Fruit fly (Drosophila melanogaster) whole organism, embryonic: ENCODE results near the gene BBIP1.
A peak's percentile ranks its signal among the peaks of the same experiment; 100 is the strongest.

Experiments used
- Aef1 ChIP-seq: fragments of 200-800 bp; sonication (Bioruptor generic); IDR thresholded peaks from 3 replicates; pipeline ENCODE4 v1.3.6; 2022; ENCODE audit warnings: missing biosample characterization, missing genetic modification characterization
- Atf6 ChIP-seq: fragments of 200-800 bp; sonication (Bioruptor generic); IDR thresholded peaks from 2 replicates; pipeline ENCODE4 v1.3.6; 2022; ENCODE audit warnings: missing biosample characterization, missing genetic modification characterization
- BEAF-32 ChIP-seq: fragments of 200-800 bp; sonication (Bioruptor generic); optimal IDR thresholded peaks from 3 replicates; lab custom pipeline; 2017; ENCODE audit warnings: missing biosample characterization, missing genetic modification characterization, mild to moderate bottlenecking, moderate library complexity, missing genetic modification reagents
- Bdp1 ChIP-seq: fragments of 200-800 bp; sonication (Bioruptor generic); optimal IDR thresholded peaks from 3 replicates; lab custom pipeline; 2016; ENCODE audit warnings: missing biosample characterization, missing genetic modification characterization
- BtbVII ChIP-seq: fragments of 200-800 bp; sonication (Bioruptor generic); optimal IDR thresholded peaks from 3 replicates; lab custom pipeline; 2017; ENCODE audit warnings: missing biosample characterization, mild to moderate bottlenecking, missing genetic modification characterization
- Bteb2 ChIP-seq: fragments of 200-800 bp; sonication (Bioruptor generic); optimal IDR thresholded peaks from 2 replicates; lab custom pipeline; 2016; ENCODE audit warnings: missing biosample characterization, missing genetic modification characterization
- CG10267 ChIP-seq: fragments of 200-800 bp; sonication (Bioruptor generic); optimal IDR thresholded peaks from 2 replicates; lab custom pipeline; 2018; ENCODE audit warnings: missing biosample characterization, mild to moderate bottlenecking, missing genetic modification characterization, moderate library complexity
- CG10366 ChIP-seq: fragments of 200-800 bp; sonication (Bioruptor generic); IDR thresholded peaks from 2 replicates; pipeline ENCODE4 v1.3.6; 2022; ENCODE audit warnings: missing biosample characterization, missing genetic modification characterization
- CG12299 ChIP-seq: fragments of 200-800 bp; sonication (Bioruptor generic); optimal IDR thresholded peaks from 2 replicates; lab custom pipeline; 2018; ENCODE audit warnings: missing biosample characterization, mild to moderate bottlenecking, missing genetic modification characterization
- CG1233 ChIP-seq: fragments of 200-800 bp; sonication (Bioruptor generic); optimal IDR thresholded peaks from 4 replicates; lab custom pipeline; 2018; ENCODE audit warnings: missing biosample characterization, mild to moderate bottlenecking, missing genetic modification characterization
- CG15073 ChIP-seq: fragments of 200-800 bp; sonication (Bioruptor generic); optimal IDR thresholded peaks from 2 replicates; lab custom pipeline; 2016; ENCODE audit warnings: missing biosample characterization, missing genetic modification characterization
- CG17612 ChIP-seq: fragments of 200-800 bp; sonication (Bioruptor generic); IDR thresholded peaks from 2 replicates; pipeline ENCODE4 v1.3.6; 2022; ENCODE audit warnings: missing biosample characterization, missing genetic modification characterization
- CG1832 ChIP-seq: fragments of 200-800 bp; sonication (Bioruptor generic); optimal IDR thresholded peaks from 2 replicates; lab custom pipeline; 2017; ENCODE audit warnings: missing biosample characterization, mild to moderate bottlenecking, missing genetic modification characterization, inconsistent platforms
- CG2120 ChIP-seq: fragments of 200-800 bp; sonication (Bioruptor generic); optimal IDR thresholded peaks from 3 replicates; lab custom pipeline; 2016; ENCODE audit warnings: missing biosample characterization, missing genetic modification characterization
- CG2712 ChIP-seq: fragments of 200-800 bp; optimal IDR thresholded peaks from 3 replicates; lab custom pipeline; 2019; ENCODE audit warnings: missing biosample characterization, mild to moderate bottlenecking, missing genetic modification characterization, moderate library complexity
- CG32772 ChIP-seq: fragments of 200-800 bp; sonication (Bioruptor generic); IDR thresholded peaks from 2 replicates; pipeline ENCODE4 v1.3.6; 2022; ENCODE audit warnings: missing biosample characterization, missing genetic modification characterization
- CG34224 ChIP-seq: fragments of 200-800 bp; sonication (Bioruptor generic); IDR thresholded peaks from 3 replicates; pipeline ENCODE4 v1.3.6; 2022; ENCODE audit warnings: missing biosample characterization, missing genetic modification characterization; ENCODE audit not compliant: partially characterized antibody
- CG34422 ChIP-seq: fragments of 200-800 bp; sonication (Bioruptor generic); IDR thresholded peaks from 3 replicates; pipeline ENCODE4 v1.3.6; 2022; ENCODE audit warnings: missing biosample characterization, missing genetic modification characterization
- CG3838 ChIP-seq: fragments of 200-800 bp; sonication (Bioruptor generic); optimal IDR thresholded peaks from 3 replicates; lab custom pipeline; 2016; ENCODE audit warnings: missing biosample characterization, missing genetic modification characterization
- CG3995 ChIP-seq: fragments of 200-800 bp; sonication (Bioruptor generic); optimal IDR thresholded peaks from 3 replicates; lab custom pipeline; 2016; ENCODE audit warnings: missing biosample characterization, missing genetic modification characterization
- CG6683 ChIP-seq: fragments of 200-800 bp; sonication (Bioruptor generic); optimal IDR thresholded peaks from 2 replicates; lab custom pipeline; 2017; ENCODE audit warnings: missing biosample characterization, mild to moderate bottlenecking, missing genetic modification characterization, missing genetic modification reagents
- CG6765 ChIP-seq: fragments of 200-800 bp; sonication (Bioruptor generic); optimal IDR thresholded peaks from 3 replicates; lab custom pipeline; 2017; ENCODE audit warnings: missing biosample characterization, mild to moderate bottlenecking, missing genetic modification characterization
- CG8089 ChIP-seq: fragments of 200-800 bp; sonication (Bioruptor generic); optimal IDR thresholded peaks from 3 replicates; lab custom pipeline; 2016; ENCODE audit warnings: missing biosample characterization, missing genetic modification characterization
- CG8944 ChIP-seq: fragments of 200-800 bp; sonication (Bioruptor generic); optimal IDR thresholded peaks from 3 replicates; lab custom pipeline; 2016; ENCODE audit warnings: missing biosample characterization, missing genetic modification characterization
- CG9727 ChIP-seq: fragments of 200-800 bp; sonication (Bioruptor generic); optimal IDR thresholded peaks from 3 replicates; lab custom pipeline; 2017; ENCODE audit warnings: missing biosample characterization, mild to moderate bottlenecking, missing genetic modification characterization
- CG9932 ChIP-seq: fragments of 200-800 bp; sonication (Bioruptor generic); IDR thresholded peaks from 2 replicates; pipeline ENCODE4 v1.3.6; 2022; ENCODE audit warnings: missing biosample characterization, missing genetic modification characterization
- D ChIP-seq, 2 experiments: fragments of 200-800 bp in 1 of 2; fragments of >200 bp in 1 of 2; sonication (Bioruptor generic) in 1 of 2; optimal IDR thresholded peaks; 2 replicates in 1 of 2; 3 replicates in 1 of 2; lab custom pipeline; 2017; ENCODE audit warnings: mild to moderate bottlenecking in 1 of 2, missing biosample characterization in 1 of 2, missing genetic modification characterization in 1 of 2, missing genetic modification reagents in 1 of 2
- ERR ChIP-seq: fragments of 200-800 bp; sonication (Bioruptor generic); optimal IDR thresholded peaks from 2 replicates; lab custom pipeline; 2016; ENCODE audit warnings: missing biosample characterization, missing genetic modification characterization
- HLHmδ ChIP-seq: fragments of 200-800 bp; sonication (Bioruptor generic); optimal IDR thresholded peaks from 2 replicates; lab custom pipeline; 2018; ENCODE audit warnings: missing biosample characterization, mild to moderate bottlenecking, missing genetic modification characterization, moderate library complexity
- Lpt ChIP-seq: fragments of >200 bp; optimal IDR thresholded peaks from 2 replicates; lab custom pipeline; 2018; ENCODE audit warnings: missing biosample characterization, missing genetic modification characterization
- Rfx ChIP-seq: fragments of 200-800 bp; sonication (Bioruptor generic); IDR thresholded peaks from 2 replicates; pipeline ENCODE4 v1.3.6; 2022; ENCODE audit warnings: missing biosample characterization, missing genetic modification characterization
- Sox100B ChIP-seq: fragments of 200-800 bp; sonication (Bioruptor generic); optimal IDR thresholded peaks from 3 replicates; lab custom pipeline; 2018; ENCODE audit warnings: missing biosample characterization, mild to moderate bottlenecking, missing genetic modification characterization
- abd-A ChIP-seq: fragments of 200-800 bp; sonication (Bioruptor generic); optimal IDR thresholded peaks from 3 replicates; lab custom pipeline; 2019; ENCODE audit warnings: missing biosample characterization, mild to moderate bottlenecking, missing genetic modification characterization, moderate library complexity
- br ChIP-seq: fragments of >200 bp; optimal IDR thresholded peaks from 2 replicates; lab custom pipeline; 2017
- chif ChIP-seq, 2 experiments: fragments of 200-800 bp; sonication (Bioruptor generic); optimal IDR thresholded peaks; 3 replicates each; lab custom pipeline; 2016; ENCODE audit warnings: missing biosample characterization in 2 of 2, missing genetic modification characterization in 2 of 2
- crol ChIP-seq: fragments of 200-800 bp; sonication (Bioruptor generic); IDR thresholded peaks from 2 replicates; pipeline ENCODE4 v1.3.6; 2022; ENCODE audit warnings: missing biosample characterization, missing genetic modification characterization
- cwo ChIP-seq: fragments of 200-800 bp; sonication (Bioruptor generic); optimal IDR thresholded peaks from 3 replicates; lab custom pipeline; 2017; ENCODE audit warnings: missing biosample characterization, missing genetic modification characterization, mild to moderate bottlenecking, moderate library complexity, missing genetic modification reagents
- dpn ChIP-seq, 2 experiments: fragments of 200-800 bp; sonication (Bioruptor generic); optimal IDR thresholded peaks; 3 replicates each; lab custom pipeline; 2016; ENCODE audit warnings: missing biosample characterization in 2 of 2, missing genetic modification characterization in 2 of 2
- ems ChIP-seq: fragments of 200-800 bp; sonication (Bioruptor generic); optimal IDR thresholded peaks from 3 replicates; lab custom pipeline; 2016; ENCODE audit warnings: missing biosample characterization, missing genetic modification characterization
- esg ChIP-seq: fragments of 200-800 bp; sonication (Bioruptor generic); conservative IDR thresholded peaks from 2 replicates; pipeline ENCODE4 v1.3.6; 2022; ENCODE audit warnings: missing biosample characterization, missing genetic modification characterization
- gfzf ChIP-seq: fragments of 200-800 bp; sonication (Bioruptor generic); optimal IDR thresholded peaks from 2 replicates; lab custom pipeline; 2016; ENCODE audit warnings: missing biosample characterization, mild to moderate bottlenecking, missing genetic modification characterization, moderate library complexity
- hbn ChIP-seq: fragments of 200-800 bp; sonication (Bioruptor generic); IDR thresholded peaks from 2 replicates; pipeline ENCODE4 v1.3.6; 2022; ENCODE audit warnings: missing biosample characterization, missing genetic modification characterization; ENCODE audit not compliant: partially characterized antibody
- klu ChIP-seq: fragments of 200-800 bp; sonication (Bioruptor generic); IDR thresholded peaks from 2 replicates; pipeline ENCODE4 v1.3.6; 2022; ENCODE audit warnings: missing biosample characterization, missing genetic modification characterization
- mirr ChIP-seq: fragments of 200-800 bp; sonication (Bioruptor generic); optimal IDR thresholded peaks from 3 replicates; lab custom pipeline; 2018; ENCODE audit warnings: missing biosample characterization, mild to moderate bottlenecking, missing genetic modification characterization
- phol ChIP-seq: fragments of 200-800 bp; sonication (Bioruptor generic); optimal IDR thresholded peaks from 3 replicates; lab custom pipeline; 2018; ENCODE audit warnings: missing biosample characterization, mild to moderate bottlenecking, missing genetic modification characterization, moderate library complexity
- stc ChIP-seq: fragments of 200-800 bp; sonication (Bioruptor generic); IDR thresholded peaks from 2 replicates; pipeline ENCODE4 v1.3.6; 2022; ENCODE audit warnings: missing biosample characterization, missing genetic modification characterization
- trem ChIP-seq: fragments of 200-800 bp; optimal IDR thresholded peaks from 3 replicates; lab custom pipeline; 2019; ENCODE audit warnings: missing biosample characterization, mild to moderate bottlenecking, missing genetic modification characterization, moderate library complexity
- tx ChIP-seq: fragments of 200-800 bp; sonication (Bioruptor generic); optimal IDR thresholded peaks from 2 replicates; lab custom pipeline; 2016; ENCODE audit warnings: missing biosample characterization, missing genetic modification characterization
- vnd ChIP-seq: fragments of 200-800 bp; sonication (Bioruptor generic); IDR thresholded peaks from 3 replicates; pipeline ENCODE4 v1.3.6; 2022; ENCODE audit warnings: missing biosample characterization, missing genetic modification characterization; ENCODE audit not compliant: partially characterized antibody

BBIP1 gene

dm6 chr3R:9394385-9395042, 9.7 kb upstream of the BBIP1 start, which contains the start of gene FER (continued):
- peak; percentile 19 for TF ChIP-seq CG6765 (GFP tag; lab: Kevin White, UChicago)
- TF ChIP-seq cwo (GFP tag; lab: Kevin White, UChicago) = peak; percentile 9
- TF ChIP-seq CG1233 (GFP tag; lab: Kevin White, UChicago) = no peak
- TF ChIP-seq abd-A (tag; lab: Kevin White, UChicago) = peak; percentile 35
- TF ChIP-seq tx (GFP tag; lab: Kevin White, UChicago) = no peak
- TF ChIP-seq BtbVII (GFP tag; lab: Kevin White, UChicago) = peak; percentile 69
- TF ChIP-seq trem (tag; lab: Kevin White, UChicago) = no peak
- peak; percentile 19 to 31 for TF ChIP-seq dpn (GFP tag; optimal IDR thresholded peaks at IDR 0.05; lab: Kevin White, UChicago)
- TF ChIP-seq ems = no peak
- TF ChIP-seq CG9932 (GFP tag; lab: Robert Waterston, UW) = peak; percentile 32; the same call in 1 of the 2 replicates
- peak; percentile 38 for TF ChIP-seq CG12299 (tag; lab: Kevin White, UChicago)
- TF ChIP-seq CG9727 (GFP tag; lab: Kevin White, UChicago) = no peak
- peak; percentile 21 for TF ChIP-seq CG8944 (GFP tag; lab: Kevin White, UChicago)
- peak; percentile 56; the same call in 1 of the 2 replicates for TF ChIP-seq Rfx
- no peak for TF ChIP-seq CG8089
- TF ChIP-seq Sox100B (GFP tag; lab: Kevin White, UChicago) = no peak
- no peak for TF ChIP-seq CG32772 (GFP tag; lab: Robert Waterston, UW)
- peak; percentile 17 for TF ChIP-seq CG2712 (tag; lab: Kevin White, UChicago)
- peak; percentile 76 for TF ChIP-seq HLHmδ
- TF ChIP-seq CG10267 (tag; lab: Kevin White, UChicago) = peak; percentile 24
- TF ChIP-seq crol (GFP tag; lab: Robert Waterston, UW) = no peak
- no peak for TF ChIP-seq esg (GFP tag; lab: Robert Waterston, UW)
- peak; percentile 1 for TF ChIP-seq CG3995 (GFP tag; lab: Kevin White, UChicago)
- TF ChIP-seq klu (GFP tag; lab: Robert Waterston, UW) = no peak
- TF ChIP-seq BEAF-32 (GFP tag; lab: Kevin White, UChicago) = no peak
- TF ChIP-seq Bteb2 (GFP tag; lab: Kevin White, UChicago) = no peak
- no peak for TF ChIP-seq CG6683 (GFP tag; lab: Kevin White, UChicago)
- TF ChIP-seq D (optimal IDR thresholded peaks at IDR 0.05; lab: Kevin White, UChicago) = no peak
- no peak for TF ChIP-seq D (GFP tag; optimal IDR thresholded peaks at IDR 0.05; lab: Kevin White, UChicago)
- no peak for TF ChIP-seq br (lab: Kevin White, UChicago)
- peak in 1 of 2 experiments; percentile 12 for TF ChIP-seq chif (GFP tag; optimal IDR thresholded peaks at IDR 0.05; lab: Kevin White, UChicago)
- TF ChIP-seq CG34224 (GFP tag; lab: Robert Waterston, UW) = peak; percentile 68; the same call in 1 of the 3 replicates
- no peak for TF ChIP-seq Aef1 (GFP tag; lab: Robert Waterston, UW)
- TF ChIP-seq Bdp1 = no peak
- TF ChIP-seq vnd = peak; percentile 47; the same call in 1 of the 3 replicates
- peak; percentile 67; the same call in 1 of the 3 replicates for TF ChIP-seq CG34422 (GFP tag; lab: Robert Waterston, UW)
- TF ChIP-seq phol (tag; lab: Kevin White, UChicago) = no peak
- TF ChIP-seq CG3838 = no peak
- peak; percentile 78 for TF ChIP-seq CG1832 (GFP tag; lab: Kevin White, UChicago)
- TF ChIP-seq CG2120 (GFP tag; lab: Kevin White, UChicago) = peak; percentile 40
- TF ChIP-seq CG10366 (GFP tag; lab: Robert Waterston, UW) = no peak
- TF ChIP-seq CG17612 (GFP tag; lab: Robert Waterston, UW) = no peak
- 0 out of 2 replicates have a peak, but pooled peaks have one; percentile 15 for TF ChIP-seq hbn (GFP tag; lab: Robert Waterston, UW)
- peak; percentile 46 for TF ChIP-seq Atf6 (GFP tag; lab: Robert Waterston, UW)
- no peak for TF ChIP-seq CG15073 (GFP tag; lab: Kevin White, UChicago)
- peak; percentile 54 for TF ChIP-seq mirr (GFP tag; lab: Kevin White, UChicago)
- no peak for TF ChIP-seq Lpt (GFP tag; lab: Kevin White, UChicago)
- no peak for TF ChIP-seq gfzf (GFP tag; lab: Kevin White, UChicago)
- peak; percentile 36 for TF ChIP-seq ERR (GFP tag; lab: Kevin White, UChicago)
- TF ChIP-seq stc (GFP tag; lab: Robert Waterston, UW) = peak; percentile 46; the same call in 1 of the 2 replicates
